Fruit fly (Drosophila melanogaster) whole organism, embryonic: ENCODE measurements around the gene Ttc19.

Experiments
- Adf1 ChIP-seq: fragments of 200-800 bp; sonication (Bioruptor generic); IDR thresholded peaks from 2 replicates; pipeline ENCODE4 v1.3.6; 2022; ENCODE audit warnings: missing biosample characterization, missing genetic modification characterization
- CG10209 ChIP-seq: fragments of 200-800 bp; sonication (Bioruptor generic); optimal IDR thresholded peaks from 3 replicates; lab custom pipeline; 2017; ENCODE audit warnings: missing biosample characterization, mild to moderate bottlenecking, missing genetic modification characterization, missing genetic modification reagents
- CG12391 ChIP-seq: fragments of 200-800 bp; sonication (Bioruptor generic); optimal IDR thresholded peaks from 3 replicates; lab custom pipeline; 2018; ENCODE audit warnings: missing biosample characterization, mild to moderate bottlenecking, missing genetic modification characterization, moderate library complexity
- CG12744 ChIP-seq: fragments of 200-800 bp; sonication (Bioruptor generic); optimal IDR thresholded peaks from 2 replicates; lab custom pipeline; 2016; ENCODE audit warnings: missing biosample characterization, missing genetic modification characterization
- CG13424 ChIP-seq: fragments of 200-800 bp; sonication (Bioruptor generic); optimal IDR thresholded peaks from 2 replicates; lab custom pipeline; 2019; ENCODE audit warnings: missing biosample characterization, mild to moderate bottlenecking, missing genetic modification characterization, moderate library complexity
- CG14710 ChIP-seq: fragments of 200-800 bp; sonication (Bioruptor generic); optimal IDR thresholded peaks from 3 replicates; lab custom pipeline; 2019; ENCODE audit warnings: missing biosample characterization, mild to moderate bottlenecking, missing genetic modification characterization, moderate library complexity
- CG17359 ChIP-seq: fragments of 200-800 bp; sonication (Bioruptor generic); optimal IDR thresholded peaks from 3 replicates; lab custom pipeline; 2018; ENCODE audit warnings: missing biosample characterization, mild to moderate bottlenecking, missing genetic modification characterization, moderate library complexity
- CG17361 ChIP-seq: fragments of 200-800 bp; sonication (Bioruptor generic); IDR thresholded peaks from 3 replicates; pipeline ENCODE4 v1.3.6; 2022; ENCODE audit warnings: missing biosample characterization, missing genetic modification characterization
- CG18619 ChIP-seq: fragments of 200-800 bp; sonication (Bioruptor generic); optimal IDR thresholded peaks from 3 replicates; lab custom pipeline; 2017; ENCODE audit warnings: missing biosample characterization, mild to moderate bottlenecking, missing genetic modification characterization
- CG2712 ChIP-seq: fragments of 200-800 bp; optimal IDR thresholded peaks from 3 replicates; lab custom pipeline; 2019; ENCODE audit warnings: missing biosample characterization, mild to moderate bottlenecking, missing genetic modification characterization, moderate library complexity
- CG30403 ChIP-seq: fragments of 200-800 bp; sonication (Bioruptor generic); optimal IDR thresholded peaks from 3 replicates; lab custom pipeline; 2016; ENCODE audit warnings: missing biosample characterization, missing genetic modification characterization
- CG7271 ChIP-seq: fragments of 200-800 bp; sonication (Bioruptor generic); optimal IDR thresholded peaks from 2 replicates; lab custom pipeline; 2018; ENCODE audit warnings: missing biosample characterization, mild to moderate bottlenecking, missing genetic modification characterization, moderate library complexity
- CG7839 ChIP-seq: fragments of 200-800 bp; sonication (Bioruptor generic); optimal IDR thresholded peaks from 3 replicates; lab custom pipeline; 2018; ENCODE audit warnings: missing biosample characterization, mild to moderate bottlenecking, missing genetic modification characterization, moderate library complexity
- CG9727 ChIP-seq: fragments of 200-800 bp; sonication (Bioruptor generic); optimal IDR thresholded peaks from 3 replicates; lab custom pipeline; 2017; ENCODE audit warnings: missing biosample characterization, mild to moderate bottlenecking, missing genetic modification characterization
- Dek ChIP-seq: fragments of 200-800 bp; sonication (Bioruptor generic); optimal IDR thresholded peaks from 3 replicates; lab custom pipeline; 2019; ENCODE audit warnings: missing biosample characterization, mild to moderate bottlenecking, missing genetic modification characterization, moderate library complexity
- Fer1 ChIP-seq: fragments of 200-800 bp; sonication (Bioruptor generic); optimal IDR thresholded peaks from 2 replicates; lab custom pipeline; 2017; ENCODE audit warnings: missing biosample characterization, mild to moderate bottlenecking, missing genetic modification characterization
- Hr51 ChIP-seq, 2 experiments: fragments of 200-800 bp; sonication (Bioruptor generic); optimal IDR thresholded peaks; 2 replicates in 1 of 2; 3 replicates in 1 of 2; lab custom pipeline; 2016 to 2018; ENCODE audit warnings: missing biosample characterization in 2 of 2, missing genetic modification characterization in 2 of 2, mild to moderate bottlenecking in 1 of 2, moderate library complexity in 1 of 2
- Hr78 ChIP-seq, 2 experiments: fragments of 200-800 bp in 1 of 2; fragments of >200 bp in 1 of 2; sonication (Bioruptor generic) in 1 of 2; optimal IDR thresholded peaks; 2 replicates each; lab custom pipeline; 2017 to 2019; ENCODE audit warnings: missing biosample characterization in 2 of 2, missing genetic modification characterization in 2 of 2, mild to moderate bottlenecking in 1 of 2, moderate library complexity in 1 of 2
- MBD-R2 ChIP-seq: fragments of 200-800 bp; sonication (Bioruptor generic); IDR thresholded peaks from 2 replicates; pipeline ENCODE4 v1.3.6; 2022; ENCODE audit warnings: missing biosample characterization, missing genetic modification characterization
- NFAT ChIP-seq: fragments of 200-800 bp; sonication (Bioruptor generic); IDR thresholded peaks from 2 replicates; pipeline ENCODE4 v1.3.6; 2022; ENCODE audit warnings: missing biosample characterization, missing genetic modification characterization
- NfI ChIP-seq: fragments of 200-800 bp; sonication (Bioruptor generic); optimal IDR thresholded peaks from 3 replicates; lab custom pipeline; 2018; ENCODE audit warnings: missing biosample characterization, mild to moderate bottlenecking, missing genetic modification characterization, moderate library complexity
- Sox102F ChIP-seq: fragments of 200-800 bp; sonication (Bioruptor generic); optimal IDR thresholded peaks from 2 replicates; lab custom pipeline; 2018; ENCODE audit warnings: missing biosample characterization, mild to moderate bottlenecking, missing genetic modification characterization, moderate library complexity
- ato ChIP-seq: fragments of 200-800 bp; sonication (Bioruptor generic); IDR thresholded peaks from 2 replicates; pipeline ENCODE4 v1.3.6; 2022; ENCODE audit warnings: missing biosample characterization, missing genetic modification characterization; ENCODE audit not compliant: partially characterized antibody
- btn ChIP-seq: fragments of 200-800 bp; sonication (Bioruptor generic); optimal IDR thresholded peaks from 2 replicates; lab custom pipeline; 2016; ENCODE audit warnings: missing biosample characterization, missing genetic modification characterization
- cad ChIP-seq: fragments of >200 bp; optimal IDR thresholded peaks from 2 replicates; lab custom pipeline; 2017; ENCODE audit warnings: missing biosample characterization, missing genetic modification characterization
- chinmo ChIP-seq: fragments of 200-800 bp; sonication (Bioruptor generic); IDR thresholded peaks from 4 replicates; pipeline ENCODE4 v1.3.6; 2022; ENCODE audit warnings: missing biosample characterization, missing genetic modification characterization; ENCODE audit not compliant: partially characterized antibody
- crol ChIP-seq: fragments of 200-800 bp; sonication (Bioruptor generic); IDR thresholded peaks from 2 replicates; pipeline ENCODE4 v1.3.6; 2022; ENCODE audit warnings: missing biosample characterization, missing genetic modification characterization
- cwo ChIP-seq: fragments of 200-800 bp; sonication (Bioruptor generic); optimal IDR thresholded peaks from 3 replicates; lab custom pipeline; 2017; ENCODE audit warnings: missing biosample characterization, missing genetic modification characterization, mild to moderate bottlenecking, moderate library complexity, missing genetic modification reagents
- dpn ChIP-seq, 2 experiments: fragments of 200-800 bp; sonication (Bioruptor generic); optimal IDR thresholded peaks; 3 replicates each; lab custom pipeline; 2016; ENCODE audit warnings: missing biosample characterization in 2 of 2, missing genetic modification characterization in 2 of 2
- ftz-f1 ChIP-seq: fragments of 200-800 bp; sonication (Bioruptor generic); optimal IDR thresholded peaks from 2 replicates; lab custom pipeline; 2016; ENCODE audit warnings: missing biosample characterization, missing genetic modification characterization
- gem ChIP-seq: fragments of 200-800 bp; sonication (Bioruptor generic); optimal IDR thresholded peaks from 2 replicates; lab custom pipeline; 2019; ENCODE audit warnings: missing biosample characterization, mild to moderate bottlenecking, missing genetic modification characterization, moderate library complexity
- grau ChIP-seq: fragments of 200-800 bp; optimal IDR thresholded peaks from 3 replicates; lab custom pipeline; 2019; ENCODE audit warnings: missing biosample characterization, mild to moderate bottlenecking, missing genetic modification characterization, moderate library complexity
- ind ChIP-seq: fragments of 200-800 bp; sonication (Bioruptor generic); optimal IDR thresholded peaks from 3 replicates; lab custom pipeline; 2016; ENCODE audit warnings: missing biosample characterization, missing genetic modification characterization
- lilli ChIP-seq: fragments of 200-800 bp; sonication (Bioruptor generic); optimal IDR thresholded peaks from 3 replicates; lab custom pipeline; 2016; ENCODE audit warnings: missing biosample characterization, missing genetic modification characterization
- rib ChIP-seq: fragments of 200-800 bp; sonication (Bioruptor generic); IDR thresholded peaks from 2 replicates; pipeline ENCODE4 v1.3.6; 2022; ENCODE audit warnings: missing biosample characterization, missing genetic modification characterization
- row ChIP-seq: fragments of 200-800 bp; sonication (Bioruptor generic); IDR thresholded peaks from 3 replicates; pipeline ENCODE4 v1.3.6; 2022; ENCODE audit warnings: missing biosample characterization, missing genetic modification characterization
- sens ChIP-seq: fragments of 200-800 bp; sonication (Bioruptor generic); peaks from one replicate; lab custom pipeline; 2016; ENCODE audit warnings: missing biosample characterization, missing genetic modification characterization
- tna ChIP-seq: fragments of 200-800 bp; sonication (Bioruptor generic); IDR thresholded peaks from 2 replicates; pipeline ENCODE4 v1.3.6; 2022; ENCODE audit warnings: missing biosample characterization, missing genetic modification characterization; ENCODE audit not compliant: partially characterized antibody
- wdn ChIP-seq: fragments of 200-800 bp; sonication (Bioruptor generic); IDR thresholded peaks from 2 replicates; pipeline ENCODE4 v1.3.6; 2022; ENCODE audit warnings: missing biosample characterization, missing genetic modification characterization

Gene Ttc19

DNA sequence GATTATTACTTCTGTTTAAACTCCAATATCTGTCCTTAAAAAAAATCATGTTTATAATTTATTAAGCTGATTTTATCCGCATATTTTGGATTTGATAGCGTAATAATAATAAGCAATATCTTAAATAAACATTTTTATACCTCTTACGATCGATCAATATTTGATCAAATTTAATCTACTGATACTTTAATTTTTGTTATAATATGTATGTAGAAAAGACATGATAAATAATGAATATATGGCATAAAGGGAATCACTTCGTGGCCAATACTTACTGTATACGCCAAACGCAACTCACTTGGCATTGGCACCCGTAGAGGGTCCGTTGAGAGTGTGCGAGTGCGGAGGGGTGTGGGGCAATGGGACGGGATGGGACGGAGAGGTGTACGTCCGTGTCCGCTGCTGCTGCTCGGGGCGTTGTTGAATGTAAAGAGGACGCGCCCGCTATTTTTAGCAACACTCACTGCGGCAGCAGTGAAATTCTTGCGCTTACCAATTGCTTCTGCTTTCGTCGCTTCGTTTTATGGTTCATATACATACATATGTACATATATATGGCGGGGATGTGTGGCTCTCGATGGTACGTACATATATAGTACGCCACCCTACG is 8.7 kb downstream of the Ttc19 start (continued):
- no peak for TF ChIP-seq CG14710 (tag; lab: Kevin White, UChicago)
- peak; percentile 22 for TF ChIP-seq CG9727 (GFP tag; lab: Kevin White, UChicago)
- 0 out of 2 replicates have a peak, but pooled peaks have one; percentile 15 for TF ChIP-seq tna (GFP tag; lab: Robert Waterston, UW)
- peak; percentile 3 for TF ChIP-seq NfI (GFP tag; lab: Kevin White, UChicago)
- peak; percentile 81 for TF ChIP-seq sens (GFP tag; lab: Kevin White, UChicago)
- TF ChIP-seq dpn (GFP tag; optimal IDR thresholded peaks at IDR 0.05; lab: Kevin White, UChicago), result peak in 1 of 2 experiments; percentile 8
- peak; percentile 11 for TF ChIP-seq CG13424 (tag; lab: Kevin White, UChicago)
- TF ChIP-seq grau (tag; lab: Kevin White, UChicago), result peak; percentile 79
- 0 out of 2 replicates have a peak, but pooled peaks have one; percentile 15 for TF ChIP-seq rib (GFP tag; lab: Robert Waterston, UW)
- peak; percentile 15 for TF ChIP-seq CG12391 (tag; lab: Kevin White, UChicago)
- peak in 1 of 2 experiments; percentile 22 for TF ChIP-seq Hr51 (GFP tag; optimal IDR thresholded peaks at IDR 0.05; lab: Kevin White, UChicago)
- TF ChIP-seq lilli (GFP tag; lab: Kevin White, UChicago), result peak; percentile 26
- TF ChIP-seq CG18619 (GFP tag; lab: Kevin White, UChicago), result peak; percentile 11
- TF ChIP-seq CG17359 (tag; lab: Kevin White, UChicago), result no peak
- peak; percentile 10 for TF ChIP-seq Fer1 (GFP tag; lab: Kevin White, UChicago)
- TF ChIP-seq Adf1 (GFP tag; lab: Robert Waterston, UW), result no peak; the same call in 1 of the 2 replicates
- TF ChIP-seq CG2712 (tag; lab: Kevin White, UChicago), result peak; percentile 14
- TF ChIP-seq CG7839 (tag; lab: Kevin White, UChicago), result peak; percentile 25
- no peak for TF ChIP-seq Hr78 (GFP tag; optimal IDR thresholded peaks at IDR 0.05; lab: Kevin White, UChicago)
- peak; percentile 15; the same call in 1 of the 2 replicates for TF ChIP-seq MBD-R2
- TF ChIP-seq btn (GFP tag; lab: Kevin White, UChicago), result no peak
- TF ChIP-seq CG12744, result no peak
- peak; percentile 33; the same call in 1 of the 3 replicates for TF ChIP-seq row (GFP tag; lab: Robert Waterston, UW)
- peak; percentile 47 for TF ChIP-seq ftz-f1
- peak; percentile 15 for TF ChIP-seq CG10209 (GFP tag; lab: Kevin White, UChicago)
- peak; percentile 13 for TF ChIP-seq ind (GFP tag; lab: Kevin White, UChicago)
- TF ChIP-seq ato (GFP tag; lab: Robert Waterston, UW), result no peak
- 0 out of 2 replicates have a peak, but pooled peaks have one; percentile 14 for TF ChIP-seq NFAT (GFP tag; lab: Robert Waterston, UW)
- TF ChIP-seq CG17361 (GFP tag; lab: Robert Waterston, UW), result 0 out of 3 replicates have a peak, but pooled peaks have one; percentile 25
- TF ChIP-seq Sox102F (GFP tag; lab: Kevin White, UChicago), result peak; percentile 34
- 0 out of 4 replicates have a peak, but pooled peaks have one; percentile 48 for TF ChIP-seq chinmo (GFP tag; lab: Robert Waterston, UW)
- TF ChIP-seq Dek (tag; lab: Kevin White, UChicago), result peak; percentile 5
- TF ChIP-seq CG7271, result no peak
- TF ChIP-seq wdn (GFP tag; lab: Robert Waterston, UW), result no peak
- TF ChIP-seq gem (tag; lab: Kevin White, UChicago), result peak; percentile 45
- peak; percentile 14 for TF ChIP-seq cwo
- peak; percentile 1 for TF ChIP-seq cad (GFP tag; lab: Kevin White, UChicago)
- peak; percentile 41 for TF ChIP-seq CG30403 (GFP tag; lab: Kevin White, UChicago)
- TF ChIP-seq crol, result peak; percentile 90
